Worm (Caenorhabditis elegans) whole organism, young adult: Measurements from ENCODE around the gene ZC239.4.

Source experiments
- akir-1 ChIP-seq: fragments of 200-800 bp; sonication (Bioruptor generic); optimal IDR thresholded peaks from 2 replicates; lab custom pipeline; 2018; ENCODE audit warnings: mild to moderate bottlenecking, missing genetic modification characterization, moderate library complexity, missing compliant biosample characterization
- hsf-1 ChIP-seq: fragments of 200-800 bp; sonication (Bioruptor generic); IDR thresholded peaks from 2 replicates; pipeline ENCODE4 v1.3.6; 2022; ENCODE audit warnings: missing genetic modification reagents, missing genetic modification characterization, missing compliant biosample characterization
- nhr-90 ChIP-seq: sonication (generic microtip); optimal IDR thresholded peaks from 2 replicates; lab custom pipeline; 2016; ENCODE audit warnings: missing genotype, mild to moderate bottlenecking, missing genetic modification characterization, missing compliant biosample characterization
- snpc-4 ChIP-seq, 5 experiments: fragments of 150-350 bp in 1 of 5; sonication (generic microtip) in 4 of 5; optimal IDR thresholded peaks; 2 replicates each; lab custom pipeline; 2014 to 2018; ENCODE audit warnings: missing genetic modification characterization in 5 of 5, missing biosample characterization in 3 of 5, antibody characterized with exemption in 2 of 5, mild to moderate bottlenecking in 2 of 5, missing compliant biosample characterization in 2 of 5, missing genotype in 2 of 5, moderate library complexity in 2 of 5, missing genetic modification reagents in 1 of 5

- no peak for TF ChIP-seq snpc-4 (GFP tag; optimal IDR thresholded peaks at IDR 0.05; lab: Kevin White, UChicago)
- TF ChIP-seq snpc-4 (tag; optimal IDR thresholded peaks at IDR 0.05; lab: Kevin White, UChicago): no peak
- TF ChIP-seq nhr-90 (tag; lab: Kevin White, UChicago): no peak
- no peak for TF ChIP-seq hsf-1
- TF ChIP-seq akir-1 (GFP tag; lab: Kevin White, UChicago): no peak
Observed at ce11 chrII:3210365-3210764, 3.6 kb upstream of the ZC239.4 start, which contains the start of gene ZC239.5.
